Worm (Caenorhabditis elegans): ENCODE results near the gene dyf-18.

- TF ChIP-seq snpc-4 (tag; optimal IDR thresholded peaks at IDR 0.05), result no peak
- TF ChIP-seq daf-16 (GFP tag; optimal IDR thresholded peaks at IDR 0.05), result no peak
- TF ChIP-seq daf-16 (tag; optimal IDR thresholded peaks at IDR 0.05), result no peak
- TF ChIP-seq zfp-3 (GFP tag; conservative IDR thresholded peaks at IDR 0.05), result no peak
- no peak for TF ChIP-seq nhr-77 (tag; optimal IDR thresholded peaks at IDR 0.05)
- no peak for TF ChIP-seq ceh-82 (tag; optimal IDR thresholded peaks at IDR 0.05)
Measured at ce11 chrIV:11788383-11788963, 12.5 kb downstream of the dyf-18 start.
